Worm (Caenorhabditis elegans): Measurements from ENCODE around the gene Y69H2.10.

Y69H2.10 gene

DNA sequence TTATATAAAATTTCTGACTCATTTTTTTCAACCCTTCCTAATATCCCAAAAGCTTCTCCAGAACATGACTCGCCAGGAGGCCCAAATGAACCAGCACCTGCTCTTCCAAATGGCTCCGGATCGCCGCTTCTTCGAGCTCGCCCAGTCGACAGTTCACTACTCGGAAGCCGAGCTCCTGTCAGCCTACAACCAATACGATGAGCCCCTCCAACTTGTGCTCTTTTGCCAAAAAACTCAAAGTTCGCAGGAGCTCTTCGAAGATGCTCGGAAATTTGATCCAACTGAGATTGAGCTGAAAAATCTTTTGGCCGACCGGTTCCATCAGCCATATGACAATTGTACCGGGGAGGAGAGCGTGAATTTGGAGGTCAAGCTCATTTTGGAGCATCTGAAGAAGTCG lies 25.4 kb downstream of the Y69H2.10 start:
- TF ChIP-seq hrde-1 (tag; optimal IDR thresholded peaks at IDR 0.05; ENCODE audit: borderline replicate concordance), result no peak
- peak; percentile 71 for TF ChIP-seq zfh-2 (GFP tag; conservative IDR thresholded peaks at IDR 0.05)

DNA sequence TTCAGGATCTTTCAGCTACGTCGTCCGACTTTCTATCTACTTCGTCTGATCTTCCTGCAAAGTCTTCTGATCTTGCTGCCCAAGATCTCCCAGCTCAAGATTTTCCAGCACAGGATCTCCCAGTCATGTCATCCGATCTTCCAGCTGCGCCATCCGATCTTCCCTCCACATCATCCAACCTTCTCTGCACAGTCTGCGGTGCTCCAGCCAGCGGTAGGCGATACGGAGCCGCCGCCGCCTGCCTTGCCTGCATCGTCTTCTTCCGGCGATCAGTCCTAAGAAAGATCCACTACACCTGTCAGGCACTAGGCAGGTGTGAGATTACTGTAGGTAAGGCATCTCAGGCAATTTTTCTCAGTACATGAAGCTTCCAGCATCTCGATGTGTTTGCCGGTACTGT lies 29.2 kb downstream of the Y69H2.10 start, which contains the start of gene nhr-241:
Gene nhr-241, plus strand, starts transcription at position 126 of the 400 bp plus-strand sequence.
- TF ChIP-seq dpl-1 (GFP tag; optimal IDR thresholded peaks at IDR 0.05), result no peak
- TF ChIP-seq attf-3 (GFP tag; conservative IDR thresholded peaks at IDR 0.05), result no peak
- TF ChIP-seq Y53G8AR.9 (GFP tag; conservative IDR thresholded peaks at IDR 0.05), result no peak
- no peak for TF ChIP-seq lin-40 (tag; optimal IDR thresholded peaks at IDR 0.05)
- no peak for TF ChIP-seq rec-8 (tag; optimal IDR thresholded peaks at IDR 0.05)
- TF ChIP-seq zfh-2 (GFP tag; conservative IDR thresholded peaks at IDR 0.05), result peak; percentile 84
- no peak for TF ChIP-seq ceh-79 (tag; optimal IDR thresholded peaks at IDR 0.05)
- TF ChIP-seq nhr-120 (GFP tag; IDR thresholded peaks at IDR 0.05), result 0 out of 2 replicates have a peak, but pooled peaks have one; percentile 37
- TF ChIP-seq nfya-1 (tag; optimal IDR thresholded peaks at IDR 0.05; ENCODE audit: borderline replicate concordance, insufficient read depth), result no peak
- no peak for TF ChIP-seq nhr-179 (tag; optimal IDR thresholded peaks at IDR 0.05)
- TF ChIP-seq F39B2.1 (GFP tag; IDR thresholded peaks at IDR 0.05), result no peak

DNA sequence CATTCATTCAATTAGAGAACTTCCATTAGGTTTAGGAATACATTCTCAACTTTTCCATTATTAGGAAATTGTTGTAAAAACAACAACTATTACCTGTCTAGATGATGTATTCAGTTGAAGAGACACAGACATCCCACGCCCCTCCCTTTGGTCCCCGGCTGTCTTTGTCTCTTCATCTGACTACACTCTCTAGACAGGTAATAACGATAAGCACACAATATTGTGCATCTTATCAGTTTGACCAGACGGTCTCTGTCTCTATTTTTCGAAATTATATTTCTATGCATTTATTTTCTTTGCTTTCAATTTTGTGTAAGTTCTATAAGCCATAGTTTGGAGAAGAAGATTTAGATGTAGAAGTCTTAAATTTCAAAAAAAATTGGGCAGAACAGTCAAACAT lies 31.2 kb downstream of the Y69H2.10 start, which contains the start of gene Y69H2.9:
Gene Y69H2.9, plus strand, starts transcription at position 233 of the 400 bp plus-strand sequence.
- no peak for TF ChIP-seq B0261.1 (tag; optimal IDR thresholded peaks at IDR 0.05)
- no peak for TF ChIP-seq D2030.7 (GFP tag; IDR thresholded peaks at IDR 0.05)
- TF ChIP-seq lin-40 (tag; optimal IDR thresholded peaks at IDR 0.05), result no peak
- no peak for TF ChIP-seq mel-28 (tag; optimal IDR thresholded peaks at IDR 0.05; ENCODE audit: borderline replicate concordance)
- TF ChIP-seq F10E7.11 (tag; optimal IDR thresholded peaks at IDR 0.05), result no peak
- 0 out of 2 replicates have a peak, but pooled peaks have one; percentile 22 for TF ChIP-seq attf-3 (GFP tag; conservative IDR thresholded peaks at IDR 0.05)
- TF ChIP-seq hlh-26 (GFP tag; conservative IDR thresholded peaks at IDR 0.05), result no peak
- no peak for TF ChIP-seq ztf-18 (tag; optimal IDR thresholded peaks at IDR 0.05)
- no peak for TF ChIP-seq tbx-9 (tag; optimal IDR thresholded peaks at IDR 0.05; ENCODE audit: borderline replicate concordance)
- TF ChIP-seq nhr-80 (tag; optimal IDR thresholded peaks at IDR 0.05), result peak; percentile 78
- no peak for TF ChIP-seq hrde-1 (tag; optimal IDR thresholded peaks at IDR 0.05; ENCODE audit: borderline replicate concordance)
- no peak for TF ChIP-seq F39B2.1 (GFP tag; IDR thresholded peaks at IDR 0.05)
- no peak for TF ChIP-seq unc-130 (GFP tag; optimal IDR thresholded peaks at IDR 0.05)
- TF ChIP-seq ztf-26 (tag; optimal IDR thresholded peaks at IDR 0.05), result no peak
- no peak for TF ChIP-seq nhr-90 (tag; optimal IDR thresholded peaks at IDR 0.05)

DNA sequence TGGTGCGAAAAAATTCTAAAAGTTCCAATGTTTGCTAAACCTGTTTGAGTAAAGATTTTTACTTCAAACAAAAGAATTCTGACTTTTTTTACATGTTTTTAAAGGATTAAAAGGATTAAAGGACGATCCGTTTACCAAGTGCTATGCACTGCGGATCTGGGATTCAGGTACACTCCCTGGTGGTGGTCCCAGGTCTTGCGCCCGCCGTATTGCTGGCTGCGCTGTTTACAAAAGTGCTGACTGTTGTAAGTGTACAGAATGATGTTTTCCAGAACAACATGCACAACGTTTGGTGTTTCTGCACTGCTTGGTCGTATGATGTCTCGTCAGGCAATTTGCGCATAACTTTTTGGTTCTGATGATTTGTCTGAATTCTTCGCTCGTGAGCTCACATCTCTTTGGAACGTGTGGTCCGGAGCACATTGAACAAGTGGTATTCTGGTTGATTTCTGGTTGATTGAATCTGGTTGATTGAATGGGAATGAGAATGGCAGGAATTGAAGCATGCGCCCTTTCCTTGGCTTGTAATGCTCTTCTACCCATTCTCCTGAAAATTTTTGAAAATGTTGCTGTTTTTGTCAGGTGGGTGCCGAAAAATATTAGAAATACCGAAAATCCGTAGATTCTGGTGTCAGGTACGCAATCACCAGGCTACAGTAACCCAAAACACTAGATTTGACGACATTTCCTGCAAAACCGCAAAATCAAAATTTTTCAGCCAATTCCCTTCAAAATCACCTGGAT lies 35.4 kb downstream of the Y69H2.10 start:
- no peak for TF ChIP-seq lin-54 (GFP tag; optimal IDR thresholded peaks at IDR 0.05)
- TF ChIP-seq nfya-1 (tag; optimal IDR thresholded peaks at IDR 0.05; ENCODE audit: borderline replicate concordance, insufficient read depth), result peak; percentile 66
- TF ChIP-seq nhr-120 (GFP tag; IDR thresholded peaks at IDR 0.05), result 0 out of 2 replicates have a peak, but pooled peaks have one; percentile 65
- TF ChIP-seq bed-1 (GFP tag; IDR thresholded peaks at IDR 0.05), result 0 out of 2 replicates have a peak, but pooled peaks have one; percentile 37
- no peak for TF ChIP-seq T26A5.8 (tag; optimal IDR thresholded peaks at IDR 0.05)
- 0 out of 2 replicates have a peak, but pooled peaks have one; percentile 39 for TF ChIP-seq lag-1 (GFP tag; IDR thresholded peaks at IDR 0.05)
- 0 out of 2 replicates have a peak, but pooled peaks have one; percentile 35 for TF ChIP-seq mcd-1 (GFP tag; IDR thresholded peaks at IDR 0.05)
- TF ChIP-seq lin-26 (GFP tag; IDR thresholded peaks at IDR 0.05), result no peak
- TF ChIP-seq aptf-3 (GFP tag; IDR thresholded peaks at IDR 0.05), result peak; percentile 56; the same call in 1 of the 2 replicates
- TF ChIP-seq somi-1 (GFP tag; optimal IDR thresholded peaks at IDR 0.05), result peak; percentile 20
- peak; percentile 88 for TF ChIP-seq ceh-58 (GFP tag; IDR thresholded peaks at IDR 0.05)

All from whole organism, young adult.